Fruit fly (Drosophila melanogaster): ENCODE results near the gene CG3164.
A peak's percentile ranks its signal among the peaks of the same experiment; 100 is the strongest.

CG3164 gene

DNA sequence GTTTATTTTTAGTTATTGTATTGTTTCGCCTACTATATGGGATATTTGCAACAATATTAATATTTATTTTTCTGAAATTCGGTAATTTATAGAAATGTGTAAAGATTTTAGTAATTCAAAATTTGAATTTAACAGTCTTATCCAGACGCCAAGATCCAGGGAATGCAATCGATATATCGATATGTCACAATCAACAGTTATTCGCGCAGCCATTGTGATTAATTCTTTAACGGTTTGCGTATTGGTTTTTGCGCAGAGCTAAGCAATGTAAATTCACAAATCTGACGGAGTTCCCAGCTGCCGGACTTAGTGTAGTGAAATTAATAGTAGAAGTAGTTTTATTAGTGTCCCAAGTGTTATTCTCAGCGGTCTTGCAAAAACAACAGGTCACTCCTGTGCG, 16.2 kb downstream of the CG3164 start, which contains the start of gene ND-15 (continued):
- TF ChIP-seq oc (tag; optimal IDR thresholded peaks at IDR 0.05) (no peak), HLH54F (GFP tag; optimal IDR thresholded peaks at IDR 0.05) (no peak), lov (optimal IDR thresholded peaks at IDR 0.05) (no peak), lov (GFP tag; IDR thresholded peaks at IDR 0.05) (no peak), D19A (tag; optimal IDR thresholded peaks at IDR 0.05) (no peak), CG33557 (GFP tag; optimal IDR thresholded peaks at IDR 0.05) (no peak), mirr (GFP tag; optimal IDR thresholded peaks at IDR 0.05) (no peak), CG12155 (GFP tag; optimal IDR thresholded peaks at IDR 0.05) (no peak), CG9817 (tag; optimal IDR thresholded peaks at IDR 0.05) (no peak), CG10979 (tag; optimal IDR thresholded peaks at IDR 0.05) (no peak), CG11456 (GFP tag; IDR thresholded peaks at IDR 0.05) (no peak), Awh (GFP tag; IDR thresholded peaks at IDR 0.05) (no peak), CG17385 (GFP tag; optimal IDR thresholded peaks at IDR 0.05) (no peak), CG3281 (GFP tag; optimal IDR thresholded peaks at IDR 0.05) (no peak), dati (GFP tag; IDR thresholded peaks at IDR 0.05) (no peak), gfzf (GFP tag; optimal IDR thresholded peaks at IDR 0.05) (peak; percentile 32), yki (optimal IDR thresholded peaks at IDR 0.05) (no peak), E2f1 (GFP tag; IDR thresholded peaks at IDR 0.05) (no peak), Meics (GFP tag; optimal IDR thresholded peaks at IDR 0.05) (no peak), CG12769 (tag; optimal IDR thresholded peaks at IDR 0.05) (peak; percentile 74), klu (GFP tag; IDR thresholded peaks at IDR 0.05) (no peak), pb (GFP tag; optimal IDR thresholded peaks at IDR 0.05) (no peak), Pdp1 (GFP tag; optimal IDR thresholded peaks at IDR 0.05) (no peak), CG2712 (tag; optimal IDR thresholded peaks at IDR 0.05) (peak; percentile 30), az2 (GFP tag; optimal IDR thresholded peaks at IDR 0.05) (no peak), slou (GFP tag; optimal IDR thresholded peaks at IDR 0.05) (no peak), CG4854 (GFP tag; optimal IDR thresholded peaks at IDR 0.05) (no peak), Fer1 (GFP tag; optimal IDR thresholded peaks at IDR 0.05) (no peak), sens (GFP tag) (peak; percentile 71), Eip74EF (GFP tag; optimal IDR thresholded peaks at IDR 0.05) (no peak), exex (tag; optimal IDR thresholded peaks at IDR 0.05) (peak; percentile 25), CG13287 (GFP tag; IDR thresholded peaks at IDR 0.05; ENCODE audit: partially characterized antibody) (peak; percentile 84), scrt (GFP tag; optimal IDR thresholded peaks at IDR 0.05) (peak; percentile 73), MTF-1 (GFP tag; optimal IDR thresholded peaks at IDR 0.05; ENCODE audit: borderline replicate concordance) (no peak), Side (GFP tag; optimal IDR thresholded peaks at IDR 0.05) (no peak), Mad (GFP tag; optimal IDR thresholded peaks at IDR 0.05) (no peak), Ssrp (tag; optimal IDR thresholded peaks at IDR 0.05) (no peak), odd (GFP tag; optimal IDR thresholded peaks at IDR 0.05) (no peak), CG2199 (GFP tag; IDR thresholded peaks at IDR 0.05) (no peak), CG12219 (GFP tag; optimal IDR thresholded peaks at IDR 0.05) (no peak), CG13424 (tag; optimal IDR thresholded peaks at IDR 0.05) (no peak), ci (GFP tag; IDR thresholded peaks at IDR 0.05) (no peak), Jarid2 (GFP tag; optimal IDR thresholded peaks at IDR 0.05) (no peak), Mrtf (GFP tag; IDR thresholded peaks at IDR 0.05) (no peak), ems (GFP tag; optimal IDR thresholded peaks at IDR 0.05) (no peak), Max (GFP tag; optimal IDR thresholded peaks at IDR 0.05) (no peak), hb (GFP tag; IDR thresholded peaks at IDR 0.05; ENCODE audit: partially characterized antibody) (peak; percentile 63; the same call in 2 of the 3 replicates), slp2 (GFP tag; optimal IDR thresholded peaks at IDR 0.05) (no peak), gem (tag; optimal IDR thresholded peaks at IDR 0.05) (no peak), otp (GFP tag; IDR thresholded peaks at IDR 0.05) (no peak), zf30C (GFP tag; optimal IDR thresholded peaks at IDR 0.05) (no peak), CG7786 (GFP tag; optimal IDR thresholded peaks at IDR 0.05) (no peak)

Measured in whole organism, embryonic.